Fruit fly (Drosophila melanogaster) whole organism, embryonic: ENCODE data around the gene CG3097.

Experiments
- BEAF-32 ChIP-seq: fragments of 200-800 bp; sonication (Bioruptor generic); optimal IDR thresholded peaks from 3 replicates; lab custom pipeline; 2017; ENCODE audit warnings: missing biosample characterization, missing genetic modification characterization, mild to moderate bottlenecking, moderate library complexity, missing genetic modification reagents
- C15 ChIP-seq: fragments of 200-800 bp; sonication (Bioruptor generic); IDR thresholded peaks from 3 replicates; pipeline ENCODE4 v1.3.6; 2022; ENCODE audit warnings: missing biosample characterization, missing genetic modification characterization
- CG10979 ChIP-seq: fragments of 200-800 bp; sonication (Bioruptor generic); optimal IDR thresholded peaks from 2 replicates; lab custom pipeline; 2018; ENCODE audit warnings: missing biosample characterization, mild to moderate bottlenecking, missing genetic modification characterization, moderate library complexity
- CG11093 ChIP-seq: fragments of 200-800 bp; sonication (Bioruptor generic); IDR thresholded peaks from 3 replicates; pipeline ENCODE4 v1.3.6; 2022; ENCODE audit warnings: missing biosample characterization, missing genetic modification characterization
- CG11247 ChIP-seq: fragments of 200-800 bp; sonication (Bioruptor generic); IDR thresholded peaks from 2 replicates; pipeline ENCODE4 v1.3.6; 2022; ENCODE audit warnings: missing biosample characterization, missing genetic modification characterization
- CG12071 ChIP-seq: fragments of 200-800 bp; sonication (Bioruptor generic); optimal IDR thresholded peaks from 3 replicates; lab custom pipeline; 2018; ENCODE audit warnings: missing biosample characterization, mild to moderate bottlenecking, missing genetic modification characterization
- CG12104 ChIP-seq: fragments of 200-800 bp; sonication (Bioruptor generic); optimal IDR thresholded peaks from 3 replicates; lab custom pipeline; 2016; ENCODE audit warnings: missing biosample characterization, missing genetic modification characterization
- CG2129 ChIP-seq: fragments of 200-800 bp; sonication (Bioruptor generic); IDR thresholded peaks from 2 replicates; pipeline ENCODE4 v1.3.6; 2022; ENCODE audit warnings: missing biosample characterization, missing genetic modification characterization; ENCODE audit not compliant: partially characterized antibody
- CG33213 ChIP-seq: fragments of 200-800 bp; sonication (Bioruptor generic); optimal IDR thresholded peaks from 3 replicates; lab custom pipeline; 2016; ENCODE audit warnings: missing biosample characterization, missing genetic modification characterization
- CG33557 ChIP-seq: fragments of 200-800 bp; sonication (Bioruptor generic); optimal IDR thresholded peaks from 2 replicates; lab custom pipeline; 2019; ENCODE audit warnings: missing biosample characterization, mild to moderate bottlenecking, missing genetic modification characterization, moderate library complexity
- CG34376 ChIP-seq: fragments of 200-800 bp; sonication (Bioruptor generic); optimal IDR thresholded peaks from 2 replicates; lab custom pipeline; 2018; ENCODE audit warnings: missing biosample characterization, mild to moderate bottlenecking, missing genetic modification characterization
- CG4282 ChIP-seq: fragments of 200-800 bp; sonication (Bioruptor generic); optimal IDR thresholded peaks from 2 replicates; lab custom pipeline; 2016; ENCODE audit warnings: missing biosample characterization, missing genetic modification characterization
- CG4328 ChIP-seq: fragments of 200-800 bp; sonication (Bioruptor generic); optimal IDR thresholded peaks from 3 replicates; lab custom pipeline; 2017; ENCODE audit warnings: missing biosample characterization, missing genetic modification reagents, missing genetic modification characterization
- CG4424 ChIP-seq: fragments of 200-800 bp; sonication (Bioruptor generic); optimal IDR thresholded peaks from 3 replicates; lab custom pipeline; 2016; ENCODE audit warnings: missing biosample characterization, missing genetic modification characterization
- CG4820 ChIP-seq: fragments of 200-800 bp; sonication (Bioruptor generic); optimal IDR thresholded peaks from 3 replicates; lab custom pipeline; 2016; ENCODE audit warnings: missing biosample characterization, missing genetic modification characterization
- CG7786 ChIP-seq: fragments of 200-800 bp; sonication (Bioruptor generic); optimal IDR thresholded peaks from 2 replicates; lab custom pipeline; 2016; ENCODE audit warnings: missing biosample characterization, missing genetic modification characterization
- CG7963 ChIP-seq: fragments of 200-800 bp; sonication (Bioruptor generic); IDR thresholded peaks from 3 replicates; pipeline ENCODE4 v1.3.6; 2022; ENCODE audit warnings: missing biosample characterization, missing genetic modification characterization; ENCODE audit not compliant: partially characterized antibody
- D ChIP-seq, 2 experiments: fragments of 200-800 bp in 1 of 2; fragments of >200 bp in 1 of 2; sonication (Bioruptor generic) in 1 of 2; optimal IDR thresholded peaks; 2 replicates in 1 of 2; 3 replicates in 1 of 2; lab custom pipeline; 2017; ENCODE audit warnings: mild to moderate bottlenecking in 1 of 2, missing biosample characterization in 1 of 2, missing genetic modification characterization in 1 of 2, missing genetic modification reagents in 1 of 2
- Fer3 ChIP-seq: fragments of 200-800 bp; sonication (Bioruptor generic); optimal IDR thresholded peaks from 2 replicates; lab custom pipeline; 2018; ENCODE audit warnings: missing biosample characterization, mild to moderate bottlenecking, missing genetic modification characterization, moderate library complexity
- HmgD ChIP-seq: fragments of 200-800 bp; sonication (Bioruptor generic); optimal IDR thresholded peaks from 3 replicates; lab custom pipeline; 2016; ENCODE audit warnings: missing biosample characterization, missing genetic modification characterization
- Jarid2 ChIP-seq: fragments of 200-800 bp; sonication (Bioruptor generic); optimal IDR thresholded peaks from 3 replicates; lab custom pipeline; 2017; ENCODE audit warnings: mild to moderate bottlenecking, missing biosample characterization, missing genetic modification reagents, missing genetic modification characterization
- MBD-R2 ChIP-seq: fragments of 200-800 bp; sonication (Bioruptor generic); IDR thresholded peaks from 2 replicates; pipeline ENCODE4 v1.3.6; 2022; ENCODE audit warnings: missing biosample characterization, missing genetic modification characterization
- Mrtf ChIP-seq: fragments of 200-800 bp; sonication (Bioruptor generic); IDR thresholded peaks from 3 replicates; pipeline ENCODE4 v1.3.6; 2022; ENCODE audit warnings: missing biosample characterization, missing genetic modification characterization
- NFAT ChIP-seq: fragments of 200-800 bp; sonication (Bioruptor generic); IDR thresholded peaks from 2 replicates; pipeline ENCODE4 v1.3.6; 2022; ENCODE audit warnings: missing biosample characterization, missing genetic modification characterization
- Poxn ChIP-seq: fragments of 200-800 bp; sonication (Bioruptor generic); IDR thresholded peaks from 2 replicates; pipeline ENCODE4 v1.3.6; 2022; ENCODE audit warnings: missing biosample characterization, missing genetic modification characterization
- Side ChIP-seq: fragments of 200-800 bp; sonication (Bioruptor generic); optimal IDR thresholded peaks from 2 replicates; lab custom pipeline; 2016; ENCODE audit warnings: missing biosample characterization, missing genetic modification characterization
- Trl ChIP-seq, 3 experiments: fragments of >200 bp in 2 of 3; fragments of 200-800 bp in 1 of 3; sonication (Bioruptor generic) in 1 of 3; optimal IDR thresholded peaks; 2 replicates in 1 of 3; 3 replicates in 2 of 3; lab custom pipeline; 2016 to 2017; ENCODE audit warnings: missing biosample characterization in 1 of 3, missing genetic modification characterization in 1 of 3
- Xbp1 ChIP-seq: fragments of 200-800 bp; sonication (Bioruptor generic); optimal IDR thresholded peaks from 3 replicates; lab custom pipeline; 2016; ENCODE audit warnings: missing biosample characterization, mild to moderate bottlenecking, missing genetic modification characterization
- ac ChIP-seq: fragments of 200-800 bp; sonication (Bioruptor generic); optimal IDR thresholded peaks from 3 replicates; lab custom pipeline; 2017; ENCODE audit warnings: missing biosample characterization, mild to moderate bottlenecking, missing genetic modification characterization
- ap ChIP-seq: fragments of 200-800 bp; sonication (Bioruptor generic); IDR thresholded peaks from 2 replicates; pipeline ENCODE4 v1.3.6; 2022; ENCODE audit warnings: missing biosample characterization, missing genetic modification characterization
- cato ChIP-seq: fragments of 200-800 bp; sonication (Bioruptor generic); optimal IDR thresholded peaks from 2 replicates; lab custom pipeline; 2016; ENCODE audit warnings: missing biosample characterization, missing genetic modification characterization, borderline replicate concordance
- da ChIP-seq: fragments of 200-800 bp; sonication (Bioruptor generic); optimal IDR thresholded peaks from 2 replicates; lab custom pipeline; 2016; ENCODE audit warnings: missing biosample characterization, missing genetic modification characterization
- esg ChIP-seq: fragments of 200-800 bp; sonication (Bioruptor generic); conservative IDR thresholded peaks from 2 replicates; pipeline ENCODE4 v1.3.6; 2022; ENCODE audit warnings: missing biosample characterization, missing genetic modification characterization
- grau ChIP-seq: fragments of 200-800 bp; optimal IDR thresholded peaks from 3 replicates; lab custom pipeline; 2019; ENCODE audit warnings: missing biosample characterization, mild to moderate bottlenecking, missing genetic modification characterization, moderate library complexity
- gro ChIP-seq: fragments of 200-800 bp; sonication (Bioruptor generic); optimal IDR thresholded peaks from 2 replicates; lab custom pipeline; 2016; ENCODE audit warnings: missing biosample characterization, missing genetic modification characterization
- h ChIP-seq: fragments of >200 bp; optimal IDR thresholded peaks from 2 replicates; lab custom pipeline; 2017
- insv ChIP-seq, 2 experiments: fragments of 200-800 bp; sonication (Bioruptor generic); optimal IDR thresholded peaks; 3 replicates each; lab custom pipeline; 2016 to 2018; ENCODE audit warnings: missing biosample characterization in 2 of 2, missing genetic modification characterization in 2 of 2
- kah ChIP-seq: fragments of 200-800 bp; sonication (Bioruptor generic); optimal IDR thresholded peaks from 2 replicates; lab custom pipeline; 2018; ENCODE audit warnings: missing biosample characterization, mild to moderate bottlenecking, missing genetic modification characterization
- kay ChIP-seq: fragments of 200-800 bp; sonication (Bioruptor generic); optimal IDR thresholded peaks from 2 replicates; lab custom pipeline; 2016; ENCODE audit warnings: missing biosample characterization, missing genetic modification characterization
- lab ChIP-seq: fragments of 200-800 bp; sonication (Bioruptor generic); optimal IDR thresholded peaks from 3 replicates; lab custom pipeline; 2017; ENCODE audit warnings: missing biosample characterization, missing genetic modification characterization, mild to moderate bottlenecking, moderate library complexity, missing genetic modification reagents
- maf-S ChIP-seq: fragments of 200-800 bp; sonication (Bioruptor generic); optimal IDR thresholded peaks from 2 replicates; lab custom pipeline; 2016; ENCODE audit warnings: missing biosample characterization, missing genetic modification characterization
- oc ChIP-seq: fragments of 200-800 bp; sonication (Bioruptor generic); optimal IDR thresholded peaks from 2 replicates; lab custom pipeline; 2018; ENCODE audit warnings: missing biosample characterization, mild to moderate bottlenecking, missing genetic modification characterization, moderate library complexity
- ranshi ChIP-seq: fragments of 200-800 bp; sonication (Bioruptor generic); IDR thresholded peaks from 2 replicates; pipeline ENCODE4 v1.3.6; 2022; ENCODE audit warnings: missing biosample characterization, missing genetic modification characterization
- slp2 ChIP-seq: fragments of 200-800 bp; sonication (Bioruptor generic); optimal IDR thresholded peaks from 2 replicates; lab custom pipeline; 2016; ENCODE audit warnings: missing biosample characterization, missing genetic modification characterization
- tgo ChIP-seq: fragments of 200-800 bp; sonication (Bioruptor generic); IDR thresholded peaks from 3 replicates; pipeline ENCODE4 v1.3.6; 2022; ENCODE audit warnings: missing biosample characterization, missing genetic modification characterization
- vfl ChIP-seq: fragments of 200-800 bp; sonication (Bioruptor generic); optimal IDR thresholded peaks from 2 replicates; lab custom pipeline; 2016; ENCODE audit warnings: missing biosample characterization, missing genetic modification characterization
- z ChIP-seq: fragments of 200-800 bp; sonication (Bioruptor generic); IDR thresholded peaks from 3 replicates; pipeline ENCODE4 v1.3.6; 2022; ENCODE audit warnings: missing biosample characterization, missing genetic modification characterization

CG3097 gene

DNA sequence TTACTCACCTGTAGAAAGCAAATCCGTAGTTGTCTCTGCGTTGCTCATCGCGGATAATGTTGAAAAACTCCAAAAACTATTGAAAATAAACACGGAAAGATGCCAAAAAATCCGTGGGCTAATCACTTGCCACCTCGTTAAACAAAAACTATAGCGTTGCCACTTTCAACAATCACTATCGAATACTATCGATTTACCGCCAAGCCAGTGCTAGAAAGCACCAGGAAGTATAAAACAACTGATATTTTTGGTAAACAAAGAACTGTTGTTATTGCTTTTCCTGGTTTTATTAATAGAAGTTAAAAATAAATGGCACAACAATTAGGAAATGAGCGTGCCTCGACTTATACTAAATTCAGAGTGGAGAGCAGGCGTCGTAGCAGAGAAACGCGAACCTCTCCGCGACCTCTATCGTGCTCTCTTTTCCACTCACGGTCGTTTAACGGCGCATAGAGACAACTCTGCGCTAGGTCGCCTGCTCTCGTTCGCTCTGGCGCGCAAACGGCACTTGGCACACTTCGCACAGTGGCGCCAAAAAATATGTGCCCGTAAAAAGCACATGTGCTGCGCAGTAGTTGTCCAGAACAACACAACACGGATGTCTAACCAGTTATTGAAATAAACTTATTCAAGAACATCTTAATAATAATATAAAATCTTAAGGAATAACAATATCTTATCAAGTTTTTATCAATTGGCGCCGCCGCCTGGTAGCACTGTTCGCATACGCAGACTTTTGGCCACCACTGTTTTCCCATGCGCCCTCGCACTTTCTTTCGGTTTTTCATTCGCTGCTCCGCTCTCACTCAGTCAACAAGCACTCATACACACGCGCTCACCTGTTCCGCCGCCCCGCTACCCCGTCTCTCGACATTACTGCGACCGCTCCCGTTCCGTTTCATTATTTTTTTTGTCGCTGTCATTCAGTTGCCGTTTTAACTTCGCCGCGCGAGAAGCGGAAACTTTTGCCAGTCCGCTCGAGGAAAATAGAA is 15.4 kb downstream of the CG3097 start, which contains the start of the genes lin-52 and CG15771 (continued):
- TF ChIP-seq CG4328 (GFP tag; lab: Kevin White, UChicago), result peak; percentile 97
- TF ChIP-seq C15 (GFP tag; lab: Robert Waterston, UW), result peak; percentile 87
- peak; percentile 95 for TF ChIP-seq grau (tag; lab: Kevin White, UChicago)
- no peak for TF ChIP-seq CG2129 (GFP tag; lab: Robert Waterston, UW)
- TF ChIP-seq CG34376 (GFP tag; lab: Kevin White, UChicago), result peak; percentile 98
- peak; percentile 80 for TF ChIP-seq kay (GFP tag; lab: Kevin White, UChicago)
- peak; percentile 67 for TF ChIP-seq slp2 (GFP tag; lab: Kevin White, UChicago)
- TF ChIP-seq maf-S (GFP tag; lab: Kevin White, UChicago), result peak; percentile 41
- peak; percentile 94 for TF ChIP-seq CG10979 (tag; lab: Kevin White, UChicago)
- TF ChIP-seq h (lab: Kevin White, UChicago), result no peak
- TF ChIP-seq CG4820, result peak; percentile 86
- TF ChIP-seq NFAT (GFP tag; lab: Robert Waterston, UW), result peak; percentile 87; the same call in 1 of the 2 replicates
- TF ChIP-seq CG33213 (GFP tag; lab: Kevin White, UChicago), result peak; percentile 18
- peak; percentile 35 for TF ChIP-seq Side
- peak; percentile 85 for TF ChIP-seq Poxn (GFP tag; lab: Robert Waterston, UW)
- peak; percentile 91 for TF ChIP-seq kah (GFP tag; lab: Kevin White, UChicago)
- TF ChIP-seq CG4282 (GFP tag; lab: Kevin White, UChicago), result peak; percentile 1
- peak; percentile 7; the same call in 1 of the 3 replicates for TF ChIP-seq CG7963 (GFP tag; lab: Robert Waterston, UW)
- peak; percentile 92 for TF ChIP-seq CG4424 (GFP tag; lab: Kevin White, UChicago)
- peak; percentile 66 for TF ChIP-seq CG7786 (GFP tag; lab: Kevin White, UChicago)
- TF ChIP-seq Trl (optimal IDR thresholded peaks at IDR 0.05; lab: Kevin White, UChicago), result peak; percentile 61 to 81
- TF ChIP-seq Trl (GFP tag; optimal IDR thresholded peaks at IDR 0.05; lab: Kevin White, UChicago), result peak; percentile 27
- peak; percentile 58 for TF ChIP-seq Jarid2 (GFP tag; lab: Kevin White, UChicago)
- peak; percentile 93 for TF ChIP-seq ranshi
- peak; percentile 74 for TF ChIP-seq MBD-R2 (GFP tag; lab: Robert Waterston, UW)
- TF ChIP-seq ac, result peak; percentile 81
- peak; percentile 43 for TF ChIP-seq HmgD (GFP tag; lab: Kevin White, UChicago)
- TF ChIP-seq CG12104 (GFP tag; lab: Kevin White, UChicago), result peak; percentile 92
- TF ChIP-seq z (GFP tag; lab: Robert Waterston, UW), result peak; percentile 76
- TF ChIP-seq esg (GFP tag; lab: Robert Waterston, UW), result peak; percentile 96
- TF ChIP-seq D (optimal IDR thresholded peaks at IDR 0.05; lab: Kevin White, UChicago), result no peak
- peak; percentile 94 for TF ChIP-seq D (GFP tag; optimal IDR thresholded peaks at IDR 0.05; lab: Kevin White, UChicago)
- TF ChIP-seq oc (tag; lab: Kevin White, UChicago), result peak; percentile 90
- TF ChIP-seq insv (GFP tag; optimal IDR thresholded peaks at IDR 0.05; lab: Kevin White, UChicago), result peak in 1 of 2 experiments; percentile 78
- peak; percentile 90 for TF ChIP-seq ap (GFP tag; lab: Robert Waterston, UW)
- peak; percentile 83 for TF ChIP-seq vfl (GFP tag; lab: Kevin White, UChicago)
- peak; percentile 96 for TF ChIP-seq CG11093 (GFP tag; lab: Robert Waterston, UW)
- peak; percentile 88 for TF ChIP-seq CG12071 (GFP tag; lab: Kevin White, UChicago)
- TF ChIP-seq CG11247 (GFP tag; lab: Robert Waterston, UW), result peak; percentile 93
- TF ChIP-seq cato (GFP tag; lab: Kevin White, UChicago), result peak; percentile 85
- TF ChIP-seq tgo (GFP tag; lab: Robert Waterston, UW), result peak; percentile 96
- peak; percentile 63 for TF ChIP-seq gro (GFP tag; lab: Kevin White, UChicago)
- TF ChIP-seq Xbp1, result peak; percentile 94
- peak; percentile 70 for TF ChIP-seq da (GFP tag; lab: Kevin White, UChicago)
- peak; percentile 84 for TF ChIP-seq BEAF-32 (GFP tag; lab: Kevin White, UChicago)
- TF ChIP-seq lab (GFP tag; lab: Kevin White, UChicago), result peak; percentile 97
- TF ChIP-seq CG33557 (GFP tag; lab: Kevin White, UChicago), result peak; percentile 94
- peak; percentile 94 for TF ChIP-seq Mrtf (GFP tag; lab: Robert Waterston, UW)
- peak; percentile 93 for TF ChIP-seq Fer3
